Worm (Caenorhabditis elegans) whole organism, young adult: Measurements from ENCODE around the gene cyp-35C1.

Experiments used
- F52B5.7 ChIP-seq: sonication (generic microtip); optimal IDR thresholded peaks from 2 replicates; lab custom pipeline; 2016; ENCODE audit warnings: mild to moderate bottlenecking, missing genetic modification characterization, missing compliant biosample characterization
- F55B11.4 ChIP-seq: sonication (generic microtip); optimal IDR thresholded peaks from 2 replicates; lab custom pipeline; 2016; ENCODE audit warnings: missing compliant biosample characterization, missing genetic modification characterization, borderline replicate concordance; ENCODE audit not compliant: insufficient read depth
- F57A8.1 ChIP-seq: fragments of 200-800 bp; sonication (Bioruptor generic); optimal IDR thresholded peaks from 2 replicates; lab custom pipeline; 2018; ENCODE audit warnings: mild to moderate bottlenecking, missing genetic modification characterization, moderate library complexity, missing compliant biosample characterization
- F57C9.4 ChIP-seq: sonication (generic microtip); optimal IDR thresholded peaks from 2 replicates; lab custom pipeline; 2017; ENCODE audit warnings: mild to moderate bottlenecking, missing genetic modification characterization, missing compliant biosample characterization
- T07F8.4 ChIP-seq: sonication (generic microtip); optimal IDR thresholded peaks from 2 replicates; lab custom pipeline; 2016; ENCODE audit warnings: mild to moderate bottlenecking, missing genetic modification characterization, moderate library complexity, missing compliant biosample characterization
- Y53F4B.3 ChIP-seq: fragments of 200-800 bp; sonication (Bioruptor generic); IDR thresholded peaks from 2 replicates; pipeline ENCODE4 v1.3.6; 2022; ENCODE audit warnings: missing genetic modification reagents, missing genetic modification characterization, missing compliant biosample characterization
- Y53G8AR.9 ChIP-seq: fragments of 200-800 bp; sonication (Bioruptor generic); conservative IDR thresholded peaks from 2 replicates; pipeline ENCODE4 v1.3.6; 2022; ENCODE audit warnings: missing genetic modification reagents, missing genetic modification characterization, missing compliant biosample characterization
- Y67H2A.10 ChIP-seq: fragments of 200-800 bp; sonication (Bioruptor generic); conservative IDR thresholded peaks from 2 replicates; pipeline ENCODE4 v1.3.6; 2022; ENCODE audit warnings: missing genetic modification reagents, missing genetic modification characterization, missing compliant biosample characterization
- Y79H2A.3 ChIP-seq: fragments of 200-800 bp; sonication (Bioruptor generic); conservative IDR thresholded peaks from 2 replicates; pipeline ENCODE4 v1.3.6; 2022; ENCODE audit warnings: missing genetic modification reagents, missing genetic modification characterization, missing compliant biosample characterization
- ZK185.1 ChIP-seq: sonication (generic microtip); optimal IDR thresholded peaks from 2 replicates; lab custom pipeline; 2016; ENCODE audit warnings: mild to moderate bottlenecking, missing genetic modification characterization, missing compliant biosample characterization; ENCODE audit not compliant: poor library complexity, severe bottlenecking
- aptf-2 ChIP-seq: fragments of 200-800 bp; sonication (Bioruptor generic); conservative IDR thresholded peaks from 2 replicates; pipeline ENCODE4 v1.3.6; 2022; ENCODE audit warnings: missing genetic modification reagents, missing genetic modification characterization, missing compliant biosample characterization
- athp-1 ChIP-seq: sonication (generic microtip); optimal IDR thresholded peaks from 2 replicates; lab custom pipeline; 2017; ENCODE audit warnings: mild to moderate bottlenecking, missing genetic modification characterization, missing compliant biosample characterization
- attf-5 ChIP-seq: fragments of 200-800 bp; sonication (Bioruptor generic); optimal IDR thresholded peaks from 2 replicates; lab custom pipeline; 2018; ENCODE audit warnings: mild to moderate bottlenecking, missing genetic modification characterization, missing compliant biosample characterization
- bed-2 ChIP-seq: fragments of 200-800 bp; sonication (Bioruptor generic); IDR thresholded peaks from 2 replicates; pipeline ENCODE4 v1.3.6; 2022; ENCODE audit warnings: missing genetic modification reagents, missing genetic modification characterization, missing compliant biosample characterization
- cebp-1 ChIP-seq, 2 experiments: fragments of 200-800 bp in 1 of 2; sonication (Bioruptor generic) in 1 of 2; sonication (generic microtip) in 1 of 2; IDR thresholded peaks in 1 of 2; optimal IDR thresholded peaks in 1 of 2; 2 replicates each; pipeline versions ENCODE4 v1.3.6 to Lab custom; 2017 to 2022; ENCODE audit warnings: missing compliant biosample characterization in 2 of 2, missing genetic modification characterization in 2 of 2, mild to moderate bottlenecking in 1 of 2, missing genetic modification reagents in 1 of 2, moderate library complexity in 1 of 2
- cebp-2 ChIP-seq: fragments of 200-800 bp; sonication (Bioruptor generic); IDR thresholded peaks from 2 replicates; pipeline ENCODE4 v1.3.6; 2022; ENCODE audit warnings: missing genetic modification characterization, missing compliant biosample characterization
- ceh-58 ChIP-seq: fragments of 200-800 bp; sonication (Bioruptor generic); IDR thresholded peaks from 2 replicates; pipeline ENCODE4 v1.3.6; 2022; ENCODE audit warnings: missing genetic modification characterization, missing compliant biosample characterization
- ceh-79 ChIP-seq: sonication (generic microtip); optimal IDR thresholded peaks from 2 replicates; lab custom pipeline; 2017; ENCODE audit warnings: mild to moderate bottlenecking, missing genetic modification characterization, missing compliant biosample characterization
- chd-7 ChIP-seq: sonication (generic microtip); optimal IDR thresholded peaks from 2 replicates; lab custom pipeline; 2016; ENCODE audit warnings: mild to moderate bottlenecking, missing genetic modification characterization, moderate library complexity, missing compliant biosample characterization
- dpl-1 ChIP-seq: fragments of 150-350 bp; optimal IDR thresholded peaks from 2 replicates; lab custom pipeline; 2014; ENCODE audit warnings: missing biosample characterization, missing genetic modification reagents, missing genetic modification characterization
- egl-18 ChIP-seq: fragments of 200-800 bp; sonication (Bioruptor generic); IDR thresholded peaks from 2 replicates; pipeline ENCODE4 v1.3.6; 2022; ENCODE audit warnings: missing genetic modification reagents, missing genetic modification characterization, missing compliant biosample characterization
- egl-44 ChIP-seq: fragments of 200-800 bp; sonication (Bioruptor generic); IDR thresholded peaks from 2 replicates; pipeline ENCODE4 v1.3.6; 2022; ENCODE audit warnings: missing genetic modification reagents, missing genetic modification characterization, missing compliant biosample characterization
- egrh-3 ChIP-seq: fragments of 200-800 bp; sonication (Bioruptor generic); IDR thresholded peaks from 2 replicates; pipeline ENCODE4 v1.3.6; 2022; ENCODE audit warnings: missing genetic modification reagents, missing genetic modification characterization, missing compliant biosample characterization
- gei-17 ChIP-seq: fragments of 200-800 bp; sonication (Bioruptor generic); optimal IDR thresholded peaks from 2 replicates; lab custom pipeline; 2018; ENCODE audit warnings: mild to moderate bottlenecking, missing genetic modification characterization, missing compliant biosample characterization
- hlh-12 ChIP-seq: sonication (generic microtip); optimal IDR thresholded peaks from 2 replicates; lab custom pipeline; 2016; ENCODE audit warnings: missing genetic modification characterization, missing compliant biosample characterization
- hlh-26 ChIP-seq: fragments of 200-800 bp; sonication (Bioruptor generic); conservative IDR thresholded peaks from 2 replicates; pipeline ENCODE4 v1.3.6; 2022; ENCODE audit warnings: missing genetic modification reagents, missing genetic modification characterization, missing compliant biosample characterization
- hrde-1 ChIP-seq: sonication (generic microtip); optimal IDR thresholded peaks from 2 replicates; lab custom pipeline; 2016; ENCODE audit warnings: missing genetic modification characterization, mild to moderate bottlenecking, missing compliant biosample characterization, moderate library complexity, missing genotype, missing genetic modification reagents, borderline replicate concordance
- lag-1 ChIP-seq: fragments of 200-800 bp; sonication (Bioruptor generic); IDR thresholded peaks from 2 replicates; pipeline ENCODE4 v1.3.6; 2022; ENCODE audit warnings: missing genetic modification reagents, missing genetic modification characterization, missing compliant biosample characterization
- let-526 ChIP-seq: fragments of 200-800 bp; sonication (Bioruptor generic); IDR thresholded peaks from 2 replicates; pipeline ENCODE4 v1.3.6; 2022; ENCODE audit warnings: missing genetic modification reagents, missing genetic modification characterization, missing compliant biosample characterization
- lin-26 ChIP-seq: fragments of 200-800 bp; sonication (Bioruptor generic); IDR thresholded peaks from 2 replicates; pipeline ENCODE4 v1.3.6; 2022; ENCODE audit warnings: missing genetic modification reagents, missing genetic modification characterization, missing compliant biosample characterization
- lin-54 ChIP-seq: fragments of 200-800 bp; sonication (Bioruptor generic); optimal IDR thresholded peaks from 2 replicates; lab custom pipeline; 2018; ENCODE audit warnings: mild to moderate bottlenecking, missing genetic modification characterization, missing compliant biosample characterization
- mel-28 ChIP-seq: sonication (generic microtip); optimal IDR thresholded peaks from 2 replicates; lab custom pipeline; 2016; ENCODE audit warnings: borderline replicate concordance, mild to moderate bottlenecking, missing genetic modification characterization, missing compliant biosample characterization
- nfya-1 ChIP-seq: sonication (generic microtip); optimal IDR thresholded peaks from 2 replicates; lab custom pipeline; 2017; ENCODE audit warnings: antibody characterized with exemption, missing compliant biosample characterization, missing genetic modification characterization, borderline replicate concordance; ENCODE audit not compliant: insufficient read depth
- nfyb-1 ChIP-seq: fragments of 200-800 bp; sonication (Bioruptor generic); IDR thresholded peaks from 2 replicates; pipeline ENCODE4 v1.3.6; 2022; ENCODE audit warnings: missing genetic modification reagents, missing genetic modification characterization, missing compliant biosample characterization
- nhr-120 ChIP-seq: fragments of 200-800 bp; sonication (Bioruptor generic); IDR thresholded peaks from 2 replicates; pipeline ENCODE4 v1.3.6; 2022; ENCODE audit warnings: missing genetic modification characterization, missing compliant biosample characterization
- nhr-179 ChIP-seq: sonication (generic microtip); optimal IDR thresholded peaks from 2 replicates; lab custom pipeline; 2016; ENCODE audit warnings: mild to moderate bottlenecking, missing genetic modification characterization, missing compliant biosample characterization
- nhr-27 ChIP-seq: fragments of 200-800 bp; sonication (Bioruptor generic); optimal IDR thresholded peaks from 2 replicates; lab custom pipeline; 2018; ENCODE audit warnings: mild to moderate bottlenecking, missing genetic modification characterization, moderate library complexity, missing compliant biosample characterization
- nhr-80 ChIP-seq: sonication (generic microtip); optimal IDR thresholded peaks from 2 replicates; lab custom pipeline; 2016; ENCODE audit warnings: missing genetic modification characterization, missing compliant biosample characterization
- rpc-1 ChIP-seq, 2 experiments: fragments of 150-350 bp in 1 of 2; sonication (generic microtip) in 1 of 2; optimal IDR thresholded peaks; 2 replicates each; lab custom pipeline; 2014 to 2018; ENCODE audit warnings: missing biosample characterization in 1 of 2, missing genetic modification characterization in 1 of 2, missing genetic modification reagents in 1 of 2, missing genotype in 1 of 2
- sptf-2 ChIP-seq: fragments of 200-800 bp; sonication (Bioruptor generic); optimal IDR thresholded peaks from 2 replicates; lab custom pipeline; 2018; ENCODE audit warnings: mild to moderate bottlenecking, missing genetic modification characterization, missing compliant biosample characterization
- tlf-1 ChIP-seq: fragments of 200-800 bp; sonication (Bioruptor generic); optimal IDR thresholded peaks from 2 replicates; lab custom pipeline; 2018; ENCODE audit warnings: mild to moderate bottlenecking, missing genetic modification characterization, missing compliant biosample characterization
- xnd-1 ChIP-seq: sonication (generic microtip); optimal IDR thresholded peaks from 2 replicates; lab custom pipeline; 2016; ENCODE audit warnings: missing genotype, missing genetic modification reagents, missing genetic modification characterization, missing compliant biosample characterization
- ztf-22 ChIP-seq: fragments of 200-800 bp; sonication (Bioruptor generic); optimal IDR thresholded peaks from 2 replicates; lab custom pipeline; 2018; ENCODE audit warnings: mild to moderate bottlenecking, missing genetic modification characterization, moderate library complexity, missing compliant biosample characterization
- ztf-25 ChIP-seq: fragments of 200-800 bp; sonication (Bioruptor generic); IDR thresholded peaks from 2 replicates; pipeline ENCODE4 v1.3.6; 2022; ENCODE audit warnings: missing genetic modification reagents, missing genetic modification characterization, missing compliant biosample characterization
- ztf-26 ChIP-seq: sonication (generic microtip); optimal IDR thresholded peaks from 2 replicates; lab custom pipeline; 2017; ENCODE audit warnings: missing genetic modification characterization, missing compliant biosample characterization
- ztf-28 ChIP-seq: fragments of 200-800 bp; sonication (Bioruptor generic); IDR thresholded peaks from 2 replicates; pipeline ENCODE4 v1.3.6; 2022; ENCODE audit warnings: missing genetic modification reagents, missing genetic modification characterization, missing compliant biosample characterization
- ztf-3 ChIP-seq: fragments of 200-800 bp; sonication (Bioruptor generic); optimal IDR thresholded peaks from 2 replicates; lab custom pipeline; 2018; ENCODE audit warnings: mild to moderate bottlenecking, missing genetic modification characterization, missing compliant biosample characterization

The cyp-35C1 gene

ce11 chrV:13907557-13908104 lies 9.3 kb upstream of the cyp-35C1 start (continued):
- TF ChIP-seq hlh-12 (no peak), attf-5 (peak; percentile 68), nhr-27 (tag; lab: Kevin White, UChicago) (no peak), T07F8.4 (tag; lab: Kevin White, UChicago) (no peak), ZK185.1 (tag; lab: Kevin White, UChicago) (peak; percentile 78), tlf-1 (GFP tag; lab: Kevin White, UChicago) (peak; percentile 91), Y53F4B.3 (GFP tag; lab: Robert Waterston, UW) (no peak; the same call in 1 of the 2 replicates), nhr-179 (tag; lab: Kevin White, UChicago) (no peak), F57A8.1 (GFP tag; lab: Kevin White, UChicago) (no peak), Y79H2A.3 (GFP tag; lab: Robert Waterston, UW) (peak; percentile 64; the same call in 1 of the 2 replicates), xnd-1 (tag; lab: Kevin White, UChicago) (no peak), bed-2 (no peak), let-526 (GFP tag; lab: Robert Waterston, UW) (peak; percentile 84), nhr-80 (peak; percentile 47), chd-7 (peak; percentile 92), nfya-1 (tag; lab: Kevin White, UChicago) (no peak), Y53G8AR.9 (GFP tag; lab: Robert Waterston, UW) (peak; percentile 95), egl-18 (GFP tag; lab: Robert Waterston, UW) (no peak), F55B11.4 (tag; lab: Kevin White, UChicago) (no peak), ztf-26 (peak; percentile 86), Y67H2A.10 (GFP tag; lab: Robert Waterston, UW) (peak; percentile 54; the same call in 1 of the 2 replicates), nfyb-1 (peak; percentile 95), ztf-3 (GFP tag; lab: Kevin White, UChicago) (peak; percentile 47), lag-1 (GFP tag; lab: Robert Waterston, UW) (0 out of 2 replicates have a peak, but pooled peaks have one; percentile 69), egrh-3 (GFP tag; lab: Robert Waterston, UW) (no peak), ztf-22 (GFP tag; lab: Kevin White, UChicago) (peak; percentile 76), ztf-28 (0 out of 2 replicates have a peak, but pooled peaks have one; percentile 75), mel-28 (tag; lab: Kevin White, UChicago) (peak; percentile 88), ceh-58 (GFP tag; lab: Robert Waterston, UW) (no peak), rpc-1 (optimal IDR thresholded peaks at IDR 0.05; lab: Kevin White, UChicago) (no peak), rpc-1 (tag; optimal IDR thresholded peaks at IDR 0.05; lab: Kevin White, UChicago) (no peak), sptf-2 (GFP tag; lab: Kevin White, UChicago) (no peak), egl-44 (GFP tag; lab: Robert Waterston, UW) (peak; percentile 77), athp-1 (tag; lab: Kevin White, UChicago) (peak; percentile 67), ceh-79 (no peak), hrde-1 (no peak), nhr-120 (GFP tag; lab: Robert Waterston, UW) (no peak), aptf-2 (GFP tag; lab: Robert Waterston, UW) (no peak), ztf-25 (0 out of 2 replicates have a peak, but pooled peaks have one; percentile 6), cebp-2 (0 out of 2 replicates have a peak, but pooled peaks have one; percentile 58), cebp-1 (GFP tag; IDR thresholded peaks at IDR 0.05; lab: Robert Waterston, UW) (peak; percentile 77), cebp-1 (tag; optimal IDR thresholded peaks at IDR 0.05; lab: Kevin White, UChicago) (peak; percentile 94), gei-17 (GFP tag; lab: Kevin White, UChicago) (peak; percentile 76), lin-26 (GFP tag; lab: Robert Waterston, UW) (peak; percentile 91), lin-54 (peak; percentile 63), hlh-26 (GFP tag; lab: Robert Waterston, UW) (no peak), dpl-1 (GFP tag; lab: Kevin White, UChicago) (no peak), F52B5.7 (peak; percentile 92), F57C9.4 (tag; lab: Kevin White, UChicago) (peak; percentile 78)
